Worm (Caenorhabditis elegans) whole organism, mixed stage, embryonic: ENCODE measurements around the gene wht-5.
"Not testable (repeated sequence)": the region's sequence is repeated elsewhere in the genome, so short reads cannot be mapped to it uniquely, and the experiment has no call there.

Experiments used
- lin-13 ChIP-seq: fragments of 150-350 bp; optimal IDR thresholded peaks from 2 replicates; lab custom pipeline; 2014; ENCODE audit warnings: missing biosample characterization, missing genetic modification characterization
- nhr-28 ChIP-seq: fragments of 150-350 bp; optimal IDR thresholded peaks from 2 replicates; lab custom pipeline; 2014; ENCODE audit warnings: missing biosample characterization, missing genetic modification characterization
- nhr-76 ChIP-seq: sonication (generic microtip); optimal IDR thresholded peaks from 2 replicates; lab custom pipeline; 2017; ENCODE audit warnings: missing biosample characterization, missing genetic modification characterization
- snpc-4 ChIP-seq: fragments of 150-350 bp; optimal IDR thresholded peaks from 2 replicates; lab custom pipeline; 2014; ENCODE audit warnings: missing biosample characterization, missing genetic modification characterization

DNA sequence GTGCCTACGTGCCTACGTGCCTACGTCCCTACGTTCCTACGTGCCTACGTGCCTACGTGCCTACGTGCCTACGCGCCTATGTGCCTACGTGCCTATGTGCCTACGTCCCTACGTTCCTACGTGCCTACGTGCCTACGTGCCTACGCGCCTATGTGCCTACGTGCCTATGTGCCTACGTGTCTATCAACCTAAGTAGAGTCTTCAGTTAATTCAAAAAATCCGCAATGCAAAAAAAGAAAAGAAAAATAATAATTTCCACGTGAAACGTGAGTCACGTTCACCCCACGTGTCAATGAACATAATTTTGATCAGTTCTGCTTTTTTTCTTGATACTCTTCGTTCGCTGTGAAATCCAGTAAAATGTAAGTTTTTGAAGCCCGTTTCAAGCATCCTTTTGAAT lies 10.4 kb upstream of the wht-5 start, which contains the start of gene F19B6.3:
- not testable (repeated sequence) for TF ChIP-seq nhr-28; lin-13 (tag; lab: Kevin White, UChicago); nhr-76 (tag; lab: Kevin White, UChicago); snpc-4 (tag; lab: Kevin White, UChicago)
